Fruit fly (Drosophila melanogaster): ENCODE data around the gene Snapin.

DNA sequence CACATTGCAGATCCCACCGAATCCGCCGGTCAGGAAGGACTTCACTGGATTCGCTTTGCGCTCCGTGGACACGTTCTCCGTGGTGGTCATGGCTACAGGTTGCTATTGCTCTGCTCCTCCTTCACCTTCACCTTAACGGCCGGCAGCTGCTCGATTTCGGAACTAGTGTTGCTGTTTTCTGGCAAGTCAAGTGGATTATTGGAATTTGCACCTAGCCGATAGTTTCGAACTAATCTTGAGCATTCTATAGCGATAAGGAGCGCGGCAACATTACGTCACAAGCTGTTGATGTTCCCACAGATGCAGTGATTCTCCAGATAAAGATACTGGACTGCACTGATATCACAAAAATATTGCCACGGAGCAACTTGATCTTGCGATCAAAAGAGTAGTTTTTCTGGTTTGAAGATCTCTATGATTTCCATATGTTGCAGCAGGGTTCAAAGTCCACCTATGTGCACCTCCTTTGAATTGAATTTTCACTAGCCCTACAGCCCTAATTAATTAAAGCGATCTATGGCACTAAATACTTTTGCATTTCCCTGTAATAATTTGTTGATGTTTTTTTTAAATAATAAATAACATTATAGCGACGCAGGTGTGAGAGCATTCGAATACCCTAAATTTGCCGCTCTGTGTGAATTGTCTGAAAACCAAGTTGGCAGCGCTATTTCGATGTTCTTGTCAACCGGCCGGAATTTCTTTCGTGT, 10.2 kb upstream of the Snapin start, which contains the start of the genes colt and HINT1:
- TF ChIP-seq psq (GFP tag; optimal IDR thresholded peaks at IDR 0.05) (no peak), dsf (GFP tag; optimal IDR thresholded peaks at IDR 0.05; ENCODE audit: borderline replicate concordance) (no peak), ey (GFP tag; optimal IDR thresholded peaks at IDR 0.05) (no peak), Vsx2 (GFP tag; optimal IDR thresholded peaks at IDR 0.05; ENCODE audit: partially characterized antibody) (no peak), jim (GFP tag; optimal IDR thresholded peaks at IDR 0.05) (no peak)
